Worm (Caenorhabditis elegans) whole organism, late embryonic: ENCODE data around the gene nhr-108.

Experiments
- C38D4.7 ChIP-seq: fragments of 200-800 bp; sonication (Bioruptor generic); optimal IDR thresholded peaks from 2 replicates; lab custom pipeline; 2018; ENCODE audit warnings: mild to moderate bottlenecking, missing genetic modification characterization, moderate library complexity, missing compliant biosample characterization
- K02D7.2 ChIP-seq: sonication (generic microtip); optimal IDR thresholded peaks from 2 replicates; lab custom pipeline; 2017; ENCODE audit warnings: mild to moderate bottlenecking, missing genetic modification characterization, missing compliant biosample characterization
- K09A11.1 ChIP-seq: sonication (generic microtip); optimal IDR thresholded peaks from 2 replicates; lab custom pipeline; 2017; ENCODE audit warnings: antibody characterized with exemption, mild to moderate bottlenecking, missing genetic modification characterization, missing compliant biosample characterization; ENCODE audit not compliant: insufficient read depth
- Y22D7AL.16 ChIP-seq: sonication (generic microtip); optimal IDR thresholded peaks from 2 replicates; lab custom pipeline; 2016; ENCODE audit warnings: missing genetic modification characterization, missing compliant biosample characterization
- ama-1 ChIP-seq: fragments of 150-350 bp; optimal IDR thresholded peaks from 2 replicates; lab custom pipeline; 2014
- ceh-14 ChIP-seq: sonication (generic microtip); optimal IDR thresholded peaks from 2 replicates; lab custom pipeline; 2016; ENCODE audit warnings: missing genotype, missing genetic modification characterization, missing compliant biosample characterization
- ceh-19 ChIP-seq: fragments of 200-800 bp; sonication (Bioruptor generic); optimal IDR thresholded peaks from 2 replicates; lab custom pipeline; 2018; ENCODE audit warnings: mild to moderate bottlenecking, missing genetic modification characterization, missing compliant biosample characterization
- ceh-2 ChIP-seq: sonication (generic microtip); optimal IDR thresholded peaks from 2 replicates; lab custom pipeline; 2016; ENCODE audit warnings: missing genotype, missing genetic modification characterization, missing compliant biosample characterization
- ceh-22 ChIP-seq: sonication (generic microtip); optimal IDR thresholded peaks from 2 replicates; lab custom pipeline; 2017; ENCODE audit warnings: missing biosample characterization, missing genetic modification characterization
- ceh-30 ChIP-seq: fragments of 150-350 bp; optimal IDR thresholded peaks from 2 replicates; lab custom pipeline; 2014; ENCODE audit warnings: missing biosample characterization, missing genetic modification characterization
- ceh-31 ChIP-seq: sonication (generic microtip); optimal IDR thresholded peaks from 2 replicates; lab custom pipeline; 2016; ENCODE audit warnings: missing genetic modification characterization, missing compliant biosample characterization
- ceh-45 ChIP-seq: fragments of 200-800 bp; sonication (Bioruptor generic); IDR thresholded peaks from 2 replicates; pipeline ENCODE4 v1.3.6; 2022; ENCODE audit warnings: missing genetic modification reagents, missing genetic modification characterization, missing compliant biosample characterization
- ceh-6 ChIP-seq: fragments of 200-800 bp; sonication (Bioruptor generic); optimal IDR thresholded peaks from 2 replicates; lab custom pipeline; 2018; ENCODE audit warnings: mild to moderate bottlenecking, missing genetic modification characterization, missing compliant biosample characterization
- ceh-9 ChIP-seq: sonication (generic microtip); optimal IDR thresholded peaks from 2 replicates; lab custom pipeline; 2016; ENCODE audit warnings: mild to moderate bottlenecking, missing genetic modification characterization, inconsistent platforms, missing compliant biosample characterization
- dmd-4 ChIP-seq: sonication (generic microtip); optimal IDR thresholded peaks from 2 replicates; lab custom pipeline; 2016; ENCODE audit warnings: borderline replicate concordance, missing genetic modification characterization, missing compliant biosample characterization
- dve-1 ChIP-seq: sonication (generic microtip); optimal IDR thresholded peaks from 2 replicates; lab custom pipeline; 2017; ENCODE audit warnings: antibody characterized with exemption, mild to moderate bottlenecking, missing genetic modification characterization, missing compliant biosample characterization
- elt-2 ChIP-seq: sonication (generic microtip); optimal IDR thresholded peaks from 2 replicates; lab custom pipeline; 2016; ENCODE audit warnings: missing genetic modification reagents, missing genetic modification characterization, missing compliant biosample characterization
- elt-4 ChIP-seq: sonication (generic microtip); optimal IDR thresholded peaks from 2 replicates; lab custom pipeline; 2016; ENCODE audit warnings: missing genetic modification characterization, missing compliant biosample characterization
- ets-4 ChIP-seq: sonication (generic microtip); optimal IDR thresholded peaks from 2 replicates; lab custom pipeline; 2016; ENCODE audit warnings: missing genetic modification characterization, missing compliant biosample characterization
- eyg-1 ChIP-seq: sonication (generic microtip); optimal IDR thresholded peaks from 2 replicates; lab custom pipeline; 2016; ENCODE audit warnings: missing genotype, missing genetic modification characterization, missing compliant biosample characterization
- fax-1 ChIP-seq: sonication (generic microtip); optimal IDR thresholded peaks from 2 replicates; lab custom pipeline; 2016; ENCODE audit warnings: missing genotype, missing genetic modification characterization, missing compliant biosample characterization
- fkh-10 ChIP-seq: fragments of 150-350 bp; optimal IDR thresholded peaks from 2 replicates; lab custom pipeline; 2014; ENCODE audit warnings: missing biosample characterization, missing genetic modification reagents, missing genetic modification characterization
- gmeb-2 ChIP-seq: sonication (generic microtip); optimal IDR thresholded peaks from 2 replicates; lab custom pipeline; 2016; ENCODE audit warnings: missing genetic modification characterization, inconsistent platforms, missing compliant biosample characterization
- hlh-30 ChIP-seq: sonication (generic microtip); optimal IDR thresholded peaks from 2 replicates; lab custom pipeline; 2017; ENCODE audit warnings: antibody characterized with exemption, missing genetic modification characterization, missing compliant biosample characterization; ENCODE audit not compliant: insufficient read depth
- hlh-6 ChIP-seq: sonication (generic microtip); optimal IDR thresholded peaks from 2 replicates; lab custom pipeline; 2016; ENCODE audit warnings: missing genotype, missing genetic modification characterization, missing compliant biosample characterization
- hlh-8 ChIP-seq: sonication (generic microtip); optimal IDR thresholded peaks from 2 replicates; lab custom pipeline; 2016; ENCODE audit warnings: missing genotype, missing genetic modification characterization, missing compliant biosample characterization
- lim-6 ChIP-seq: sonication (generic microtip); optimal IDR thresholded peaks from 2 replicates; lab custom pipeline; 2016; ENCODE audit warnings: missing genetic modification characterization, missing compliant biosample characterization
- lin-11 ChIP-seq: fragments of 200-800 bp; sonication (Bioruptor generic); optimal IDR thresholded peaks from 2 replicates; lab custom pipeline; 2018; ENCODE audit warnings: mild to moderate bottlenecking, missing genetic modification characterization, missing compliant biosample characterization
- madf-2 ChIP-seq: sonication (generic microtip); optimal IDR thresholded peaks from 2 replicates; lab custom pipeline; 2017; ENCODE audit warnings: missing genetic modification characterization, missing compliant biosample characterization
- mec-3 ChIP-seq: sonication (generic microtip); optimal IDR thresholded peaks from 2 replicates; lab custom pipeline; 2016; ENCODE audit warnings: borderline replicate concordance, missing genetic modification characterization, missing compliant biosample characterization
- nhr-232 ChIP-seq: sonication (generic microtip); optimal IDR thresholded peaks from 2 replicates; lab custom pipeline; 2016; ENCODE audit warnings: missing genetic modification characterization, missing compliant biosample characterization
- npax-4 ChIP-seq: sonication (generic microtip); optimal IDR thresholded peaks from 2 replicates; lab custom pipeline; 2016; ENCODE audit warnings: missing genetic modification characterization, missing compliant biosample characterization
- odd-2 ChIP-seq: sonication (generic microtip); optimal IDR thresholded peaks from 2 replicates; lab custom pipeline; 2017; ENCODE audit warnings: antibody characterized with exemption, mild to moderate bottlenecking, missing genetic modification characterization, missing compliant biosample characterization
- pat-9 ChIP-seq: fragments of 200-800 bp; sonication (Bioruptor generic); optimal IDR thresholded peaks from 2 replicates; lab custom pipeline; 2018; ENCODE audit warnings: mild to moderate bottlenecking, missing genetic modification characterization, moderate library complexity, missing compliant biosample characterization
- pax-1 ChIP-seq: fragments of 150-350 bp; optimal IDR thresholded peaks from 2 replicates; lab custom pipeline; 2014; ENCODE audit warnings: missing biosample characterization, missing genetic modification characterization
- pha-2 ChIP-seq: sonication (generic microtip); optimal IDR thresholded peaks from 2 replicates; lab custom pipeline; 2017; ENCODE audit warnings: mild to moderate bottlenecking, missing genetic modification characterization, missing compliant biosample characterization
- pha-4 ChIP-seq: fragments of 150-350 bp; optimal IDR thresholded peaks from 2 replicates; lab custom pipeline; 2018; ENCODE audit warnings: missing biosample characterization, missing genetic modification reagents, missing genetic modification characterization
- pqm-1 ChIP-seq: sonication (generic microtip); optimal IDR thresholded peaks from 2 replicates; lab custom pipeline; 2016; ENCODE audit warnings: missing genetic modification characterization, missing compliant biosample characterization
- pros-1 ChIP-seq: fragments of 150-350 bp; optimal IDR thresholded peaks from 2 replicates; lab custom pipeline; 2014; ENCODE audit warnings: missing biosample characterization, missing genetic modification reagents, missing genetic modification characterization
- rnt-1 ChIP-seq: sonication (generic microtip); optimal IDR thresholded peaks from 2 replicates; lab custom pipeline; 2016; ENCODE audit warnings: missing genetic modification characterization, missing compliant biosample characterization
- sdc-2 ChIP-seq: sonication (generic microtip); optimal IDR thresholded peaks from 2 replicates; lab custom pipeline; 2016; ENCODE audit warnings: missing genotype, missing genetic modification characterization, missing compliant biosample characterization
- sox-2 ChIP-seq: fragments of 200-800 bp; sonication (Bioruptor generic); IDR thresholded peaks from 2 replicates; pipeline ENCODE4 v1.3.6; 2022; ENCODE audit warnings: missing genetic modification reagents, missing genetic modification characterization, missing compliant biosample characterization
- syd-9 ChIP-seq: sonication (generic microtip); optimal IDR thresholded peaks from 2 replicates; lab custom pipeline; 2016; ENCODE audit warnings: mild to moderate bottlenecking, missing genetic modification characterization, moderate library complexity, missing compliant biosample characterization
- ttx-3 ChIP-seq: sonication (generic microtip); optimal IDR thresholded peaks from 2 replicates; lab custom pipeline; 2016; ENCODE audit warnings: missing genetic modification reagents, missing genetic modification characterization, missing compliant biosample characterization
- unc-3 ChIP-seq, 2 experiments: fragments of 200-800 bp in 1 of 2; sonication (Bioruptor generic) in 1 of 2; sonication (generic microtip) in 1 of 2; conservative IDR thresholded peaks in 1 of 2; optimal IDR thresholded peaks in 1 of 2; 2 replicates each; pipeline versions ENCODE4 v1.3.6 to Lab custom; 2016 to 2022; ENCODE audit warnings: missing compliant biosample characterization in 2 of 2, missing genetic modification characterization in 2 of 2, missing genetic modification reagents in 1 of 2
- unc-42 ChIP-seq: sonication (generic microtip); optimal IDR thresholded peaks from 2 replicates; lab custom pipeline; 2016; ENCODE audit warnings: missing genotype, missing genetic modification characterization, missing compliant biosample characterization
- unc-55 ChIP-seq: sonication (generic microtip); optimal IDR thresholded peaks from 2 replicates; lab custom pipeline; 2017; ENCODE audit warnings: missing biosample characterization, missing genetic modification reagents, missing genetic modification characterization
- unc-86 ChIP-seq: sonication (generic microtip); optimal IDR thresholded peaks from 2 replicates; lab custom pipeline; 2016; ENCODE audit warnings: missing genetic modification characterization, missing compliant biosample characterization
- zip-5 ChIP-seq: sonication (generic microtip); optimal IDR thresholded peaks from 2 replicates; lab custom pipeline; 2016; ENCODE audit warnings: missing genetic modification characterization, missing compliant biosample characterization
- ztf-16 ChIP-seq: sonication (generic microtip); optimal IDR thresholded peaks from 2 replicates; lab custom pipeline; 2017; ENCODE audit warnings: missing genetic modification characterization, missing compliant biosample characterization

The nhr-108 gene

ce11 chrV:15876308-15876707 is 48.0 kb downstream of the nhr-108 start, which contains the start of gene nhr-102:
TSS of gene nhr-102 (minus strand) at chrV:15876408.
- TF ChIP-seq ceh-22 (tag; lab: Kevin White, UChicago) = no peak
- TF ChIP-seq lin-11 (tag; lab: Kevin White, UChicago) = no peak
- no peak for TF ChIP-seq npax-4
- TF ChIP-seq zip-5 = no peak
- TF ChIP-seq, all 69 proteins: peak for 0

- no peak for TF ChIP-seq ama-1 (lab: Kevin White, UChicago)
- TF ChIP-seq lim-6 (tag; lab: Kevin White, UChicago) = peak; percentile 97
- TF ChIP-seq elt-2 (tag; lab: Kevin White, UChicago) = peak; percentile 99
- TF ChIP-seq dve-1 (tag; lab: Kevin White, UChicago) = peak; percentile 96
- TF ChIP-seq ceh-22 (tag; lab: Kevin White, UChicago) = peak; percentile 55
- TF ChIP-seq unc-55 (GFP tag; lab: Kevin White, UChicago) = no peak
- TF ChIP-seq ztf-16 (tag; lab: Kevin White, UChicago) = peak; percentile 99
- TF ChIP-seq odd-2 = peak; percentile 91
- peak; percentile 97 for TF ChIP-seq lin-11 (tag; lab: Kevin White, UChicago)
- TF ChIP-seq gmeb-2 (tag; lab: Kevin White, UChicago) = peak; percentile 99
- peak; percentile 94 for TF ChIP-seq zip-5
- peak; percentile 93 for TF ChIP-seq sdc-2 (tag; lab: Kevin White, UChicago)
- peak; percentile 99 for TF ChIP-seq syd-9
- TF ChIP-seq ets-4 (tag; lab: Kevin White, UChicago) = peak; percentile 88
- TF ChIP-seq unc-3 (GFP tag; conservative IDR thresholded peaks at IDR 0.05; lab: Robert Waterston, UW) = peak; percentile 99
- peak; percentile 99 for TF ChIP-seq unc-3 (tag; optimal IDR thresholded peaks at IDR 0.05; lab: Kevin White, UChicago)
- TF ChIP-seq Y22D7AL.16 = peak; percentile 99
- TF ChIP-seq C38D4.7 = peak; percentile 98
- TF ChIP-seq hlh-8 (tag; lab: Kevin White, UChicago) = peak; percentile 96
- TF ChIP-seq pha-4 (tag; lab: Kevin White, UChicago) = no peak
- TF ChIP-seq ceh-6 (GFP tag; lab: Kevin White, UChicago) = peak; percentile 99
- peak; percentile 76 for TF ChIP-seq fkh-10 (GFP tag; lab: Kevin White, UChicago)
- peak; percentile 99 for TF ChIP-seq ceh-19
- TF ChIP-seq ceh-14 (tag; lab: Kevin White, UChicago) = peak; percentile 99
- peak; percentile 96 for TF ChIP-seq fax-1 (tag; lab: Kevin White, UChicago)
- TF ChIP-seq madf-2 = peak; percentile 98
- peak; percentile 100 for TF ChIP-seq pat-9 (tag; lab: Kevin White, UChicago)
- peak; percentile 90 for TF ChIP-seq hlh-30
- peak; percentile 93 for TF ChIP-seq K09A11.1 (tag; lab: Kevin White, UChicago)
- TF ChIP-seq pha-2 (tag; lab: Kevin White, UChicago) = peak; percentile 97
- TF ChIP-seq ceh-30 (tag; lab: Kevin White, UChicago) = peak; percentile 87
- TF ChIP-seq sox-2 = peak; percentile 98
- peak; percentile 99 for TF ChIP-seq K02D7.2 (tag; lab: Kevin White, UChicago)
- TF ChIP-seq pros-1 (tag; lab: Kevin White, UChicago) = peak; percentile 56
- TF ChIP-seq nhr-232 (tag; lab: Kevin White, UChicago) = peak; percentile 99
- TF ChIP-seq rnt-1 (tag; lab: Kevin White, UChicago) = peak; percentile 98
- peak; percentile 97 for TF ChIP-seq elt-4 (tag; lab: Kevin White, UChicago)
- TF ChIP-seq ceh-2 (tag; lab: Kevin White, UChicago) = peak; percentile 98
- peak; percentile 99 for TF ChIP-seq hlh-6 (tag; lab: Kevin White, UChicago)
- peak; percentile 99 for TF ChIP-seq ttx-3 (tag; lab: Kevin White, UChicago)
- peak; percentile 98 for TF ChIP-seq dmd-4 (tag; lab: Kevin White, UChicago)
- peak; percentile 94 for TF ChIP-seq mec-3 (tag; lab: Kevin White, UChicago)
- peak; percentile 99 for TF ChIP-seq ceh-45
- peak; percentile 93 for TF ChIP-seq ceh-31 (tag; lab: Kevin White, UChicago)
- peak; percentile 86 for TF ChIP-seq unc-42 (tag; lab: Kevin White, UChicago)
- peak; percentile 99 for TF ChIP-seq unc-86 (tag; lab: Kevin White, UChicago)
- peak; percentile 99 for TF ChIP-seq eyg-1 (tag; lab: Kevin White, UChicago)
- no peak for TF ChIP-seq pax-1 (tag; lab: Kevin White, UChicago)
- peak; percentile 98 for TF ChIP-seq ceh-9 (tag; lab: Kevin White, UChicago)
- peak; percentile 99 for TF ChIP-seq pqm-1 (tag; lab: Kevin White, UChicago)
Measured at ce11 chrV:15873762-15874161, 50.5 kb downstream of the nhr-108 start.
